Fruit fly (Drosophila melanogaster) whole organism, embryonic: ENCODE data around the gene CG5139.
A peak's percentile ranks its signal among the peaks of the same experiment; 100 is the strongest.

Experiments used
- CG10267 ChIP-seq: fragments of 200-800 bp; sonication (Bioruptor generic); optimal IDR thresholded peaks from 2 replicates; lab custom pipeline; 2018; ENCODE audit warnings: missing biosample characterization, mild to moderate bottlenecking, missing genetic modification characterization, moderate library complexity
- CG11093 ChIP-seq: fragments of 200-800 bp; sonication (Bioruptor generic); IDR thresholded peaks from 3 replicates; pipeline ENCODE4 v1.3.6; 2022; ENCODE audit warnings: missing biosample characterization, missing genetic modification characterization
- CG12071 ChIP-seq: fragments of 200-800 bp; sonication (Bioruptor generic); optimal IDR thresholded peaks from 3 replicates; lab custom pipeline; 2018; ENCODE audit warnings: missing biosample characterization, mild to moderate bottlenecking, missing genetic modification characterization
- CG12769 ChIP-seq: fragments of 200-800 bp; sonication (Bioruptor generic); optimal IDR thresholded peaks from 2 replicates; lab custom pipeline; 2019; ENCODE audit warnings: missing biosample characterization, mild to moderate bottlenecking, missing genetic modification characterization, moderate library complexity
- CG12942 ChIP-seq: fragments of 200-800 bp; sonication (Bioruptor generic); optimal IDR thresholded peaks from 3 replicates; lab custom pipeline; 2016; ENCODE audit warnings: missing biosample characterization, missing genetic modification characterization
- CG13287 ChIP-seq: fragments of 200-800 bp; sonication (Bioruptor generic); IDR thresholded peaks from 2 replicates; pipeline ENCODE4 v1.3.6; 2022; ENCODE audit warnings: missing biosample characterization, missing genetic modification characterization; ENCODE audit not compliant: partially characterized antibody
- CG13894 ChIP-seq: fragments of 200-800 bp; sonication (Bioruptor generic); optimal IDR thresholded peaks from 3 replicates; lab custom pipeline; 2018; ENCODE audit warnings: missing biosample characterization, mild to moderate bottlenecking, missing genetic modification characterization, moderate library complexity
- CG17328 ChIP-seq: fragments of 200-800 bp; sonication (Bioruptor generic); IDR thresholded peaks from 2 replicates; pipeline ENCODE4 v1.3.6; 2022; ENCODE audit warnings: missing biosample characterization, missing genetic modification characterization
- CG17829 ChIP-seq: fragments of 200-800 bp; optimal IDR thresholded peaks from 2 replicates; lab custom pipeline; 2019; ENCODE audit warnings: missing biosample characterization, mild to moderate bottlenecking, missing genetic modification characterization, moderate library complexity
- CG42726 ChIP-seq: fragments of 200-800 bp; sonication (Bioruptor generic); IDR thresholded peaks from 2 replicates; pipeline ENCODE4 v1.3.6; 2022; ENCODE audit warnings: missing biosample characterization, missing genetic modification characterization; ENCODE audit not compliant: partially characterized antibody
- CG6175 ChIP-seq: fragments of 200-800 bp; sonication (Bioruptor generic); IDR thresholded peaks from 3 replicates; pipeline ENCODE4 v1.3.6; 2022; ENCODE audit warnings: missing biosample characterization, missing genetic modification characterization
- CG7786 ChIP-seq: fragments of 200-800 bp; sonication (Bioruptor generic); optimal IDR thresholded peaks from 2 replicates; lab custom pipeline; 2016; ENCODE audit warnings: missing biosample characterization, missing genetic modification characterization
- CG7987 ChIP-seq: fragments of 200-800 bp; sonication (Bioruptor generic); optimal IDR thresholded peaks from 2 replicates; lab custom pipeline; 2018; ENCODE audit warnings: missing biosample characterization, mild to moderate bottlenecking, missing genetic modification characterization, moderate library complexity
- CG9215 ChIP-seq: fragments of 200-800 bp; sonication (Bioruptor generic); IDR thresholded peaks from 2 replicates; pipeline ENCODE4 v1.3.6; 2022; ENCODE audit warnings: missing biosample characterization, missing genetic modification characterization
- CG9437 ChIP-seq: fragments of 200-800 bp; sonication (Bioruptor generic); optimal IDR thresholded peaks from 2 replicates; lab custom pipeline; 2018; ENCODE audit warnings: missing biosample characterization, mild to moderate bottlenecking, missing genetic modification characterization
- CG9727 ChIP-seq: fragments of 200-800 bp; sonication (Bioruptor generic); optimal IDR thresholded peaks from 3 replicates; lab custom pipeline; 2017; ENCODE audit warnings: missing biosample characterization, mild to moderate bottlenecking, missing genetic modification characterization
- CG9817 ChIP-seq: fragments of 200-800 bp; sonication (Bioruptor generic); optimal IDR thresholded peaks from 2 replicates; lab custom pipeline; 2018; ENCODE audit warnings: missing biosample characterization, mild to moderate bottlenecking, missing genetic modification characterization, moderate library complexity
- CG9932 ChIP-seq: fragments of 200-800 bp; sonication (Bioruptor generic); IDR thresholded peaks from 2 replicates; pipeline ENCODE4 v1.3.6; 2022; ENCODE audit warnings: missing biosample characterization, missing genetic modification characterization
- Dip3 ChIP-seq: fragments of 200-800 bp; sonication (Bioruptor generic); optimal IDR thresholded peaks from 3 replicates; lab custom pipeline; 2016; ENCODE audit warnings: missing biosample characterization, missing genetic modification characterization
- Eip74EF ChIP-seq, 2 experiments: fragments of 200-800 bp in 1 of 2; fragments of >200 bp in 1 of 2; sonication (Bioruptor generic) in 1 of 2; optimal IDR thresholded peaks; 2 replicates each; lab custom pipeline; 2017 to 2019; ENCODE audit warnings: missing biosample characterization in 2 of 2, missing genetic modification characterization in 2 of 2, mild to moderate bottlenecking in 1 of 2, moderate library complexity in 1 of 2
- Fer3 ChIP-seq: fragments of 200-800 bp; sonication (Bioruptor generic); optimal IDR thresholded peaks from 2 replicates; lab custom pipeline; 2018; ENCODE audit warnings: missing biosample characterization, mild to moderate bottlenecking, missing genetic modification characterization, moderate library complexity
- HLH54F ChIP-seq: fragments of 200-800 bp; sonication (Bioruptor generic); optimal IDR thresholded peaks from 3 replicates; lab custom pipeline; 2016; ENCODE audit warnings: missing biosample characterization, missing genetic modification characterization
- HmgD ChIP-seq: fragments of 200-800 bp; sonication (Bioruptor generic); optimal IDR thresholded peaks from 3 replicates; lab custom pipeline; 2016; ENCODE audit warnings: missing biosample characterization, missing genetic modification characterization
- Hr39 ChIP-seq: fragments of >200 bp; optimal IDR thresholded peaks from 2 replicates; lab custom pipeline; 2017
- Oaz ChIP-seq: fragments of 200-800 bp; sonication (Bioruptor generic); IDR thresholded peaks from 2 replicates; pipeline ENCODE4 v1.3.6; 2022; ENCODE audit warnings: missing biosample characterization, missing genetic modification characterization
- Pdp1 ChIP-seq, 2 experiments: fragments of 200-800 bp; sonication (Bioruptor generic); optimal IDR thresholded peaks; 3 replicates each; lab custom pipeline; 2016; ENCODE audit warnings: missing biosample characterization in 2 of 2, missing genetic modification characterization in 2 of 2, mild to moderate bottlenecking in 1 of 2, moderate library complexity in 1 of 2
- Sin3A ChIP-seq: fragments of >200 bp; optimal IDR thresholded peaks from 2 replicates; lab custom pipeline; 2018
- br ChIP-seq: fragments of >200 bp; optimal IDR thresholded peaks from 2 replicates; lab custom pipeline; 2017
- chn ChIP-seq: fragments of 200-800 bp; sonication (Bioruptor generic); optimal IDR thresholded peaks from 2 replicates; lab custom pipeline; 2016; ENCODE audit warnings: missing biosample characterization, missing genetic modification characterization
- dati ChIP-seq: fragments of 200-800 bp; sonication (Bioruptor generic); IDR thresholded peaks from 2 replicates; pipeline ENCODE4 v1.3.6; 2022; ENCODE audit warnings: missing biosample characterization, missing genetic modification characterization
- dmrt99B ChIP-seq: fragments of 200-800 bp; sonication (Bioruptor generic); optimal IDR thresholded peaks from 2 replicates; lab custom pipeline; 2018; ENCODE audit warnings: missing biosample characterization, mild to moderate bottlenecking, missing genetic modification characterization, moderate library complexity
- eyg ChIP-seq: fragments of 200-800 bp; sonication (Bioruptor generic); optimal IDR thresholded peaks from 3 replicates; lab custom pipeline; 2016; ENCODE audit warnings: missing biosample characterization, missing genetic modification characterization
- ftz-f1 ChIP-seq: fragments of 200-800 bp; sonication (Bioruptor generic); optimal IDR thresholded peaks from 2 replicates; lab custom pipeline; 2016; ENCODE audit warnings: missing biosample characterization, missing genetic modification characterization
- gcm ChIP-seq: fragments of 200-800 bp; sonication (Bioruptor generic); optimal IDR thresholded peaks from 2 replicates; lab custom pipeline; 2019; ENCODE audit warnings: missing biosample characterization, mild to moderate bottlenecking, missing genetic modification characterization, moderate library complexity
- grn ChIP-seq: fragments of 200-800 bp; sonication (Bioruptor generic); optimal IDR thresholded peaks from 3 replicates; lab custom pipeline; 2017; ENCODE audit warnings: missing biosample characterization, missing genetic modification characterization
- ham ChIP-seq: fragments of 200-800 bp; sonication (Bioruptor generic); IDR thresholded peaks from 2 replicates; pipeline ENCODE4 v1.3.6; 2022; ENCODE audit warnings: missing biosample characterization, missing genetic modification characterization
- her ChIP-seq: fragments of 200-800 bp; sonication (Bioruptor generic); optimal IDR thresholded peaks from 2 replicates; lab custom pipeline; 2016; ENCODE audit warnings: missing biosample characterization, missing genetic modification characterization
- maf-S ChIP-seq: fragments of 200-800 bp; sonication (Bioruptor generic); optimal IDR thresholded peaks from 2 replicates; lab custom pipeline; 2016; ENCODE audit warnings: missing biosample characterization, missing genetic modification characterization
- mam ChIP-seq: fragments of 200-800 bp; sonication (Bioruptor generic); optimal IDR thresholded peaks from 3 replicates; lab custom pipeline; 2016; ENCODE audit warnings: missing biosample characterization, missing genetic modification characterization
- phol ChIP-seq: fragments of 200-800 bp; sonication (Bioruptor generic); optimal IDR thresholded peaks from 3 replicates; lab custom pipeline; 2018; ENCODE audit warnings: missing biosample characterization, mild to moderate bottlenecking, missing genetic modification characterization, moderate library complexity
- pros ChIP-seq: fragments of 200-800 bp; sonication (Bioruptor generic); optimal IDR thresholded peaks from 3 replicates; lab custom pipeline; 2019; ENCODE audit warnings: missing biosample characterization, mild to moderate bottlenecking, missing genetic modification characterization, moderate library complexity
- rib ChIP-seq: fragments of 200-800 bp; sonication (Bioruptor generic); IDR thresholded peaks from 2 replicates; pipeline ENCODE4 v1.3.6; 2022; ENCODE audit warnings: missing biosample characterization, missing genetic modification characterization
- scrt ChIP-seq: fragments of 200-800 bp; sonication (Bioruptor generic); optimal IDR thresholded peaks from 2 replicates; lab custom pipeline; 2018; ENCODE audit warnings: missing biosample characterization, mild to moderate bottlenecking, missing genetic modification characterization, moderate library complexity
- sens ChIP-seq: fragments of 200-800 bp; sonication (Bioruptor generic); peaks from one replicate; lab custom pipeline; 2016; ENCODE audit warnings: missing biosample characterization, missing genetic modification characterization
- sim ChIP-seq: fragments of 200-800 bp; sonication (Bioruptor generic); IDR thresholded peaks from 2 replicates; pipeline ENCODE4 v1.3.6; 2022; ENCODE audit warnings: missing biosample characterization, missing genetic modification characterization
- stc ChIP-seq: fragments of 200-800 bp; sonication (Bioruptor generic); IDR thresholded peaks from 2 replicates; pipeline ENCODE4 v1.3.6; 2022; ENCODE audit warnings: missing biosample characterization, missing genetic modification characterization
- tio ChIP-seq: fragments of 200-800 bp; sonication (Bioruptor generic); optimal IDR thresholded peaks from 2 replicates; lab custom pipeline; 2017; ENCODE audit warnings: missing biosample characterization, missing genetic modification characterization, inconsistent platforms
- tna ChIP-seq: fragments of 200-800 bp; sonication (Bioruptor generic); IDR thresholded peaks from 2 replicates; pipeline ENCODE4 v1.3.6; 2022; ENCODE audit warnings: missing biosample characterization, missing genetic modification characterization; ENCODE audit not compliant: partially characterized antibody
- unpg ChIP-seq: fragments of 200-800 bp; sonication (Bioruptor generic); optimal IDR thresholded peaks from 3 replicates; lab custom pipeline; 2018; ENCODE audit warnings: missing biosample characterization, mild to moderate bottlenecking, missing genetic modification characterization, moderate library complexity
- usp ChIP-seq: fragments of >200 bp; optimal IDR thresholded peaks from 2 replicates; lab custom pipeline; 2017; ENCODE audit warnings: missing biosample characterization, missing genetic modification characterization

The CG5139 gene

dm6 chr2L:1185642-1186497 is 13.2 kb downstream of the CG5139 start, which contains the start of gene CG5001 (continued):
- TF ChIP-seq Eip74EF (GFP tag; optimal IDR thresholded peaks at IDR 0.05; lab: Kevin White, UChicago) (peak in 1 of 2 experiments; percentile 85), Fer3 (tag; lab: Kevin White, UChicago) (peak; percentile 94), mam (GFP tag; lab: Kevin White, UChicago) (peak; percentile 66), grn (GFP tag; lab: Kevin White, UChicago) (no peak), CG9215 (peak; percentile 76), CG9932 (GFP tag; lab: Robert Waterston, UW) (peak; percentile 88), HLH54F (GFP tag; lab: Kevin White, UChicago) (peak; percentile 62), chn (GFP tag; lab: Kevin White, UChicago) (peak; percentile 67), maf-S (peak; percentile 48), HmgD (GFP tag; lab: Kevin White, UChicago) (no peak), CG6175 (peak; percentile 100), pros (GFP tag; lab: Kevin White, UChicago) (no peak), CG12071 (GFP tag; lab: Kevin White, UChicago) (peak; percentile 80), CG12942 (GFP tag; lab: Kevin White, UChicago) (peak; percentile 73), Sin3A (lab: Kevin White, UChicago) (no peak), br (lab: Kevin White, UChicago) (no peak), CG11093 (GFP tag; lab: Robert Waterston, UW) (peak; percentile 55; the same call in 2 of the 3 replicates), CG13894 (tag; lab: Kevin White, UChicago) (peak; percentile 86), CG12769 (tag; lab: Kevin White, UChicago) (peak; percentile 90), Pdp1 (GFP tag; optimal IDR thresholded peaks at IDR 0.05; lab: Kevin White, UChicago) (peak; percentile 62 to 90), CG7987 (peak; percentile 54), CG9437 (peak; percentile 64), tna (no peak), CG13287 (GFP tag; lab: Robert Waterston, UW) (peak; percentile 58), CG17829 (peak; percentile 91), CG9817 (peak; percentile 79), CG17328 (peak; percentile 86), tio (GFP tag; lab: Kevin White, UChicago) (no peak), Oaz (GFP tag; lab: Robert Waterston, UW) (peak; percentile 68), usp (GFP tag; lab: Kevin White, UChicago) (no peak), Dip3 (GFP tag; lab: Kevin White, UChicago) (peak; percentile 41), Hr39 (no peak), her (GFP tag; lab: Kevin White, UChicago) (peak; percentile 33), ftz-f1 (GFP tag; lab: Kevin White, UChicago) (peak; percentile 40), ham (no peak), CG42726 (GFP tag; lab: Robert Waterston, UW) (no peak), CG7786 (GFP tag; lab: Kevin White, UChicago) (peak; percentile 53), eyg (GFP tag; lab: Kevin White, UChicago) (peak; percentile 55), dati (GFP tag; lab: Robert Waterston, UW) (no peak), dmrt99B (tag; lab: Kevin White, UChicago) (no peak), gcm (GFP tag; lab: Kevin White, UChicago) (peak; percentile 88), stc (GFP tag; lab: Robert Waterston, UW) (peak; percentile 90), CG10267 (peak; percentile 81), phol (peak; percentile 88), scrt (GFP tag; lab: Kevin White, UChicago) (no peak), CG9727 (GFP tag; lab: Kevin White, UChicago) (peak; percentile 73), sim (GFP tag; lab: Robert Waterston, UW) (peak; percentile 83), unpg (GFP tag; lab: Kevin White, UChicago) (peak; percentile 93), sens (peak; percentile 93), rib (peak; percentile 62)
